Worm (Caenorhabditis elegans): ENCODE data around the gene slc-17.4.

ce11 chrIV:17267304-17267891 is 24.1 kb downstream of the slc-17.4 start:
- TF ChIP-seq sea-2 (GFP tag; optimal IDR thresholded peaks at IDR 0.05), result no peak
- peak; percentile 77 for TF ChIP-seq lin-39 (tag; optimal IDR thresholded peaks at IDR 0.05)
- no peak for TF ChIP-seq nhr-12 (tag; optimal IDR thresholded peaks at IDR 0.05)
- no peak for TF ChIP-seq nhr-237 (tag; optimal IDR thresholded peaks at IDR 0.05)
